Worm (Caenorhabditis elegans) whole organism, L4/young adult: Measurements from ENCODE around the gene F13A2.9.

ENCODE experiments used
- dao-5 ChIP-seq: sonication (generic microtip); optimal IDR thresholded peaks from 2 replicates; lab custom pipeline; 2016; ENCODE audit warnings: missing genotype, missing genetic modification characterization, moderate library complexity, missing compliant biosample characterization
- him-1 ChIP-seq: sonication (generic microtip); optimal IDR thresholded peaks from 2 replicates; lab custom pipeline; 2016; ENCODE audit warnings: missing genotype, missing genetic modification reagents, missing genetic modification characterization, missing compliant biosample characterization

- TF ChIP-seq dao-5 (tag; lab: Kevin White, UChicago) (no peak), him-1 (tag; lab: Kevin White, UChicago) (no peak)
Measured at ce11 chrV:4386173-4386572, 1.1 kb downstream of the F13A2.9 start, which contains the start of gene F13A2.10.
